Worm (Caenorhabditis elegans): ENCODE measurements around the gene srx-76.

- TF ChIP-seq him-1 (tag; optimal IDR thresholded peaks at IDR 0.05) (no peak), dao-5 (tag; optimal IDR thresholded peaks at IDR 0.05) (no peak)
Measured at ce11 chrV:11929046-11929590, 37.5 kb downstream of the srx-76 start, which contains the start of gene F58H1.2.
